Worm (Caenorhabditis elegans) whole organism, L2 larva: ENCODE measurements around the gene syp-1.
"Not testable (repeated sequence)": the region's sequence is repeated elsewhere in the genome, so short reads cannot be mapped to it uniquely, and the experiment has no call there.

Experiments used
- aly-2 ChIP-seq: fragments of 150-350 bp; optimal IDR thresholded peaks from 2 replicates; lab custom pipeline; 2014; ENCODE audit warnings: missing biosample characterization, missing genetic modification characterization
- ama-1 ChIP-seq: fragments of 150-350 bp; optimal IDR thresholded peaks from 2 replicates; lab custom pipeline; 2018; ENCODE audit warnings: inconsistent platforms
- blmp-1 ChIP-seq: sonication (generic microtip); optimal IDR thresholded peaks from 2 replicates; lab custom pipeline; 2017; ENCODE audit warnings: missing genetic modification characterization, mild to moderate bottlenecking, missing compliant biosample characterization, antibody characterized with exemption, moderate library complexity; ENCODE audit not compliant: insufficient read depth
- ceh-16 ChIP-seq: fragments of 150-350 bp; optimal IDR thresholded peaks from 2 replicates; lab custom pipeline; 2014; ENCODE audit warnings: missing biosample characterization, missing genetic modification characterization
- ceh-82 ChIP-seq: fragments of 150-350 bp; optimal IDR thresholded peaks from 2 replicates; lab custom pipeline; 2014; ENCODE audit warnings: missing biosample characterization, missing genetic modification characterization
- egl-27 ChIP-seq: sonication (generic microtip); optimal IDR thresholded peaks from 3 replicates; lab custom pipeline; 2017; ENCODE audit warnings: missing biosample characterization, missing genetic modification reagents, missing genetic modification characterization
- elt-3 ChIP-seq: sonication (generic microtip); optimal IDR thresholded peaks from 2 replicates; lab custom pipeline; 2017; ENCODE audit warnings: missing biosample characterization, missing genetic modification characterization
- nhr-21 ChIP-seq: fragments of 150-350 bp; optimal IDR thresholded peaks from 2 replicates; lab custom pipeline; 2014; ENCODE audit warnings: missing biosample characterization, missing genetic modification characterization
- nhr-77 ChIP-seq: fragments of 150-350 bp; optimal IDR thresholded peaks from 2 replicates; lab custom pipeline; 2014; ENCODE audit warnings: missing biosample characterization, missing genetic modification characterization
- skn-1 ChIP-seq: sonication (generic microtip); optimal IDR thresholded peaks from 2 replicates; lab custom pipeline; 2017; ENCODE audit warnings: missing biosample characterization, missing genetic modification characterization
- snpc-4 ChIP-seq: fragments of 150-350 bp; optimal IDR thresholded peaks from 2 replicates; lab custom pipeline; 2014; ENCODE audit warnings: missing biosample characterization, missing genetic modification characterization
- unc-39 ChIP-seq: fragments of 150-350 bp; optimal IDR thresholded peaks from 2 replicates; lab custom pipeline; 2014; ENCODE audit warnings: missing biosample characterization, missing genetic modification characterization
- unc-62 ChIP-seq: fragments of 150-350 bp; optimal IDR thresholded peaks from 2 replicates; lab custom pipeline; 2014; ENCODE audit warnings: missing biosample characterization, missing genetic modification reagents, missing genetic modification characterization
- zag-1 ChIP-seq: fragments of 150-350 bp; optimal IDR thresholded peaks from 2 replicates; lab custom pipeline; 2014; ENCODE audit warnings: missing biosample characterization, missing genetic modification characterization

DNA sequence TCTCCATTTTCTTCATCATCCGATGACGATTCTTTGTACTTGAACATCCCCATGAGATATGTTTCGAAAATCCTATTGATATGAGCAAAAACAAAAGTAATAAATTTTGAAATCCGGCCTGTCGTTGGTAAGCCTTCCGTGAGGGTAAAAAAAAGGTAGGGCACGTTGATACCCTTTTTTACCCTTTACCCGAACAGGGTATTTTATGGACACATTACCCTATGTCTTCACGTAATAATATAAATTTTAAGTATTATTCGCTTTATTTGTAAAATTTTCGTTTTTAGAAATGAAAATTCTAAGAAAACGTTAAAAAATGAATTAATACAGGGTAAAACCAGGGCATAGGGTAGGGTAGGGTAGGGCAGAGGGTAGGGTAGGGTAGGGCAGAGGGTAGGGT is 20.3 kb upstream of the syp-1 start, which contains the start of gene F13A7.7:
- not testable (repeated sequence) for TF ChIP-seq blmp-1; skn-1; snpc-4 (tag; lab: Kevin White, UChicago); aly-2 (tag; lab: Kevin White, UChicago); ceh-82 (tag; lab: Kevin White, UChicago); elt-3 (tag; lab: Kevin White, UChicago); ceh-16 (tag; lab: Kevin White, UChicago); ama-1 (lab: Kevin White, UChicago); unc-62; egl-27 (tag; lab: Kevin White, UChicago); nhr-77 (tag; lab: Kevin White, UChicago); zag-1 (tag; lab: Kevin White, UChicago); unc-39 (tag; lab: Kevin White, UChicago); nhr-21 (tag; lab: Kevin White, UChicago)
